Fruit fly (Drosophila melanogaster) Kc167 (cell line): ENCODE results near the gene Ykt6.

Experiments used
- Myc ChIP-seq: fragments of >200 bp; optimal IDR thresholded peaks from 2 replicates; lab custom pipeline; 2017; ENCODE audit warnings: missing external identifiers
- Sin3A ChIP-seq: fragments of >200 bp; optimal IDR thresholded peaks from 2 replicates; lab custom pipeline; 2018; ENCODE audit warnings: missing external identifiers
- h ChIP-seq: fragments of >200 bp; optimal IDR thresholded peaks from 3 replicates; lab custom pipeline; 2018; ENCODE audit warnings: missing external identifiers
- insv ChIP-seq: fragments of >200 bp; optimal IDR thresholded peaks from 3 replicates; lab custom pipeline; 2018; ENCODE audit warnings: missing external identifiers
- psq ChIP-seq: fragments of >200 bp; optimal IDR thresholded peaks from 2 replicates; lab custom pipeline; 2017; ENCODE audit warnings: missing external identifiers
- ttk ChIP-seq: sonication (Bioruptor generic); optimal IDR thresholded peaks from 2 replicates; lab custom pipeline; 2017; ENCODE audit warnings: missing external identifiers

The Ykt6 gene

dm6 chrX:7955890-7956289, 35.7 kb downstream of the Ykt6 start, which contains the start of the genes CG15332 and CG15330:
CG15332 (minus strand) TSS chrX:7955990.
CG15330 (plus strand) TSS chrX:7956064.
- TF ChIP-seq insv (lab: Kevin White, UChicago): no peak
- no peak for TF ChIP-seq psq (lab: Kevin White, UChicago)
- no peak for TF ChIP-seq h (lab: Kevin White, UChicago)
- no peak for TF ChIP-seq Sin3A (lab: Kevin White, UChicago)
- no peak for TF ChIP-seq Myc (lab: Kevin White, UChicago)
- no peak for TF ChIP-seq ttk (lab: Kevin White, UChicago)

dm6 chrX:7959025-7959424, 38.8 kb downstream of the Ykt6 start:
- TF ChIP-seq h (lab: Kevin White, UChicago) (no peak), ttk (lab: Kevin White, UChicago) (no peak), Myc (lab: Kevin White, UChicago) (no peak), Sin3A (lab: Kevin White, UChicago) (no peak), psq (lab: Kevin White, UChicago) (no peak), insv (lab: Kevin White, UChicago) (no peak)

DNA sequence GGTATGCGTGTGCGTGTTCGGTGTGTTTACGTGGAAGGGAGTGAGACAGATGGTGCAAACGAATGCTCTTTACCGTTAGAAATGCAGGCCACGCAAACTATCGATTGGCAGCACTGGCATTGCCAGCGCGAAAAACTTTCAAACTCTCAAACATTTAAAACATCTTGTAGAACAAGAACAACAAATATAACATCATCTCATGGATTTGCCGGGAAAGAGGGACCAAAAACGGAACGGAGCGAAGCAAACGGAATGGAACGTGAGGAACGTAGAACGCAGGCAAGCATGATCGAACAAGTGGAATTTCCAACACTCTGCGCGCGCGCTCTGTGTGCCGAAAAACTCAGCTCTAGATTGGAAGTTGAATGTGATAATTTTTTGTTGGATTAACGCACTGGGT, 39.3 kb downstream of the Ykt6 start:
- TF ChIP-seq h (lab: Kevin White, UChicago) (no peak), insv (lab: Kevin White, UChicago) (no peak), Myc (lab: Kevin White, UChicago) (no peak), ttk (lab: Kevin White, UChicago) (no peak), psq (lab: Kevin White, UChicago) (no peak), Sin3A (lab: Kevin White, UChicago) (no peak)

dm6 chrX:7960988-7961387, 40.8 kb downstream of the Ykt6 start:
- TF ChIP-seq Myc (lab: Kevin White, UChicago): no peak
- TF ChIP-seq Sin3A (lab: Kevin White, UChicago): no peak
- TF ChIP-seq insv (lab: Kevin White, UChicago): no peak
- no peak for TF ChIP-seq ttk (lab: Kevin White, UChicago)
- no peak for TF ChIP-seq psq (lab: Kevin White, UChicago)
- no peak for TF ChIP-seq h (lab: Kevin White, UChicago)

- no peak for TF ChIP-seq h (lab: Kevin White, UChicago)
- no peak for TF ChIP-seq insv (lab: Kevin White, UChicago)
- TF ChIP-seq Myc (lab: Kevin White, UChicago): no peak
- TF ChIP-seq psq (lab: Kevin White, UChicago): no peak
- TF ChIP-seq Sin3A (lab: Kevin White, UChicago): no peak
- TF ChIP-seq ttk (lab: Kevin White, UChicago): no peak
These were observed 43.5 kb downstream of the Ykt6 start, which contains the start of gene sn for dm6 chrX:7963724-7964123. sn (plus strand) TSS chrX:7964024.

- TF ChIP-seq Myc (lab: Kevin White, UChicago): no peak
- TF ChIP-seq psq (lab: Kevin White, UChicago): no peak
- TF ChIP-seq ttk (lab: Kevin White, UChicago): no peak
- TF ChIP-seq h (lab: Kevin White, UChicago): no peak
- TF ChIP-seq insv (lab: Kevin White, UChicago): no peak
- no peak for TF ChIP-seq Sin3A (lab: Kevin White, UChicago)
These were observed 45.7 kb downstream of the Ykt6 start for dm6 chrX:7965761-7966555.

DNA sequence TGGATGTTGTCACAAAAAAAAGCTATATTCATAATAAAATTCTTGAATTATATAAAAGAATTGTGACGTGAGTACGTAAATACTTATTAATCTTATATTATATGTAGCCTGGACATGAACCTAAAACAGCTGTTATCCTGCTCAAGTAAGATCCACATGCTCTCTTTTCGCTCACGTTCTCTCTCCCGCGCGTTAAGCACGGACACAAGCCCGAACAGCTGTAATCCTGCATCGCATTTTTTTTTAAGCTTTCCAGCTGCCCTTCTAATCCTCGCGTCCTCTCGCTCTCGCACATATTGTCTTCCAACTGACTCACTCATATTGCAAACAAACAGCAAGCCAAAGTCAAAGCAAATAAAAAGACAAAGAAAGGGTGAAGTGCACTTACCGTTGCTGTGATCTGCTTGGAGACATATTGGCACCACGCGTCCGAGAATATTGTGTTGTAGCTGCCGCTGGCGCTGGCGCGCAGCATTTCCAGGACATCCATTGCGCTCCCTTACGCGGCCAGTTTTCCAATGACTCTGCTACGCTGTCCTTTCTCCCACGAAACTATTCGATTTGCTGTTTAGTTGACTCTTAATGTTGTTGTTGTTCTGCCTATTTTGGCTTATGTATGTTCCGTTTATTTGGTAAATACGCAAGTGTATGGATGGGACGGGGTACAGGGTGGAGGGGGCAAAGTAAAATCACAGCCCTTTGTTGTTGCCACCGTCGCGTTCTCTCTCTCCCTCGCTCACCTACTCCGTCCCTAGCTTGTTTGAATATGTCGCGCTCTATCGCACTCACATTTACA, 47.0 kb downstream of the Ykt6 start:
- TF ChIP-seq psq (lab: Kevin White, UChicago) (no peak), ttk (lab: Kevin White, UChicago) (no peak), insv (lab: Kevin White, UChicago) (no peak), Myc (lab: Kevin White, UChicago) (no peak), h (lab: Kevin White, UChicago) (no peak), Sin3A (lab: Kevin White, UChicago) (no peak)

DNA sequence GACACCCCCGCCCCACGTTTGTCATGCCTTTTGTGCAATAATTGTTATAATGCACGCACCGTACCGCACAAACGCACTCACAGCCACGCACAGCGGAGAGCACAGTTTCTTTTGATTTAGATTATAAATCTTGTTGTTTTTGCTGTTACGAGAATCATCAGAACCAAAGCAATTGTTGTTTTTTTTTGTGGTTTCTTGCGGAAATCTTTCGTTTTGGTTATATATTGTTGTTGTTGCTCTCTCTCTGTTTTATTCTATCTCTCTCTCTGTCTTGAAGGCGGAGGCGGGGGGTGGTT, 47.6 kb downstream of the Ykt6 start:
- no peak for TF ChIP-seq ttk (lab: Kevin White, UChicago)
- TF ChIP-seq h (lab: Kevin White, UChicago): no peak
- no peak for TF ChIP-seq Myc (lab: Kevin White, UChicago)
- no peak for TF ChIP-seq Sin3A (lab: Kevin White, UChicago)
- no peak for TF ChIP-seq insv (lab: Kevin White, UChicago)
- TF ChIP-seq psq (lab: Kevin White, UChicago): no peak

dm6 chrX:7968215-7968799, 48.1 kb downstream of the Ykt6 start, which contains the start of gene sws:
sws (minus strand) TSS chrX:7968236.
- TF ChIP-seq Myc (lab: Kevin White, UChicago): no peak
- no peak for TF ChIP-seq Sin3A (lab: Kevin White, UChicago)
- TF ChIP-seq ttk (lab: Kevin White, UChicago): no peak
- TF ChIP-seq psq (lab: Kevin White, UChicago): no peak
- TF ChIP-seq h (lab: Kevin White, UChicago): no peak
- no peak for TF ChIP-seq insv (lab: Kevin White, UChicago)

DNA sequence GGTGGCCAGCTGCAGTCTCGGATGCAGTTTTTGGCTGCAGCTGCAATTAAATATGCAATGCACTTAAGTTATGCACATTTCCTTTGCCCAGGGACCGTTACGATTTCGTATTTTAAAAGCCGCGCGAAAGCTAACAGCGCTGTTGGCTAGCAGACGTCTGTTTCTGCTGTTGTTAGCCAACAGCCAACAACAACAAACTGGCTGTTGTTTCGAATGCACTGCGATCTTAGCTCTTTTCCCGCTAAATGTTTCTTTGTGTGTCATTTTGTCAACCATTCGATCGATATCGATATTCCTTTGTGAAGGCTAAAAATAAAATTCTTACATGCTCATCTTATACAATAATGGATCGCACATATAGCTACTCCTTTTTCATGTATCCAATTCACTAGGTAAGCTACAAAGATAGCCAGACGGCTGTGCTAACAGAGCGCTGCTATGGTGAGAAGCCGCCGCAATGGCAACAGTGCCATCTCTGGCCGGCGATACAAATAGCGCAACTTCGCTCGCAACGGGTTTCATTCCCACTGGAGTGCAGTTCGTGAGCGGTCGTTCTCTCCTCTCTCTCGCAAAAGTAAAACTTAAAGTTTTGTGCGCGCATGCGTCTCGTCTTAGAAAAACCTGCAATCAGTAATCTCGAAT, 49.1 kb downstream of the Ykt6 start:
- TF ChIP-seq Sin3A (lab: Kevin White, UChicago) (no peak), Myc (lab: Kevin White, UChicago) (no peak), ttk (lab: Kevin White, UChicago) (no peak), insv (lab: Kevin White, UChicago) (no peak), psq (lab: Kevin White, UChicago) (no peak), h (lab: Kevin White, UChicago) (no peak)
